Fruit fly (Drosophila melanogaster) whole organism, larva: Measurements from ENCODE around the gene CG6696.

ENCODE experiments used
- noc ChIP-seq: fragments of 200-800 bp; sonication (Bioruptor generic); optimal IDR thresholded peaks from 3 replicates; lab custom pipeline; 2019; ENCODE audit warnings: missing biosample characterization, mild to moderate bottlenecking, missing genetic modification characterization, moderate library complexity

The CG6696 gene

dm6 chrX:18662053-18662452, at the start of gene CG6696:
CG6696 (minus strand) TSS chrX:18662153.
- no peak for TF ChIP-seq noc (tag; lab: Kevin White, UChicago)

dm6 chrX:18709565-18709964, 47.6 kb upstream of the CG6696 start, which contains the start of gene Cyp308a1:
Cyp308a1 (plus strand) TSS chrX:18709865.
- TF ChIP-seq noc (tag; lab: Kevin White, UChicago) = no peak

DNA sequence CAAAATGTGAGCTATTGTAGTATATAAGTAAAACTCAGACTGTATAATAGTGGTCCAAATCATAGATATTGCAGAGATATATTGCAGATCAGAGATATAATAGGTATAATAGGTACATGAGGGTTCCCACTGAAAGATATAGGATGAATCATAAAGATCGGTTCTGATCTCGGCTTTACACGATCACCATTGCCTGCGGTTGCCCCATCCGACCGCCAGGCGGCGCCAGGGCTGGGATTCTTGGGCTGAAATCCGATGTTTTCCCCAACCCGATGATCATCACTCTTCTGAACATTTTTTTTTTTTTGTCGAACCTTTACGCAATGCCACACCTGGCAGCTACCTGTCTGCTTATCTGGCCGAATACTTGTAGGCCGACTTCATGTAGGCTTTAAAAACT, 41.9 kb upstream of the CG6696 start:
- TF ChIP-seq noc (tag; lab: Kevin White, UChicago) = no peak

dm6 chrX:18702245-18702644, 40.3 kb upstream of the CG6696 start:
- no peak for TF ChIP-seq noc (tag; lab: Kevin White, UChicago)

dm6 chrX:18701752-18702151, 39.8 kb upstream of the CG6696 start:
- no peak for TF ChIP-seq noc (tag; lab: Kevin White, UChicago)

dm6 chrX:18700586-18700985, 38.6 kb upstream of the CG6696 start:
- TF ChIP-seq noc (tag; lab: Kevin White, UChicago) = no peak

dm6 chrX:18699268-18700140, 37.6 kb upstream of the CG6696 start:
- no peak for TF ChIP-seq noc (tag; lab: Kevin White, UChicago)

DNA sequence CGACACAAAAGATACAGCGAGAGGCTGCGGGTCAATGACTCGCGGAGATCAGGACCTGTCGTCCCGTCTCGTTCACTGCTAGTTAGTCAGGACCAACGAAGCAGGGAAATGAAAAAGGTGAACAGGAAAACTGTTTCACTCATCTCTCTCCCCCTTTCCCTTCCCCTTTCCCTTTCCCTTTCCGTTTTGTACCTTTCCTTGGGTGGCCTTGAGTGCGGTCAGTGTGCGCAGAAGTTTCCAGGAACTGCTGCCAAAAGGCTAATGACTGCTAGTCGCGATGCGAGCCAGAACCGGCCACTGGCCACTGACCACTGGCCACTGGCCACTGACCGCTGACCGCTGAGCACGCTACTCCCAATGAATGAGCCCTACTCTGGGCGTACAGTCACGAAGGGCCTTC, 33.6 kb upstream of the CG6696 start:
- no peak for TF ChIP-seq noc (tag; lab: Kevin White, UChicago)

dm6 chrX:18692948-18693502, 31.1 kb upstream of the CG6696 start, which contains the start of gene Cyp18a1:
Cyp18a1 (minus strand) TSS chrX:18693042.
- TF ChIP-seq noc (tag; lab: Kevin White, UChicago) = no peak

- no peak for TF ChIP-seq noc (tag; lab: Kevin White, UChicago)
Measured at dm6 chrX:18685726-18686125, 23.8 kb upstream of the CG6696 start, which contains the start of gene phtm. phtm (plus strand) TSS chrX:18685766.

dm6 chrX:18684928-18685327, 23.0 kb upstream of the CG6696 start:
- no peak for TF ChIP-seq noc (tag; lab: Kevin White, UChicago)

DNA sequence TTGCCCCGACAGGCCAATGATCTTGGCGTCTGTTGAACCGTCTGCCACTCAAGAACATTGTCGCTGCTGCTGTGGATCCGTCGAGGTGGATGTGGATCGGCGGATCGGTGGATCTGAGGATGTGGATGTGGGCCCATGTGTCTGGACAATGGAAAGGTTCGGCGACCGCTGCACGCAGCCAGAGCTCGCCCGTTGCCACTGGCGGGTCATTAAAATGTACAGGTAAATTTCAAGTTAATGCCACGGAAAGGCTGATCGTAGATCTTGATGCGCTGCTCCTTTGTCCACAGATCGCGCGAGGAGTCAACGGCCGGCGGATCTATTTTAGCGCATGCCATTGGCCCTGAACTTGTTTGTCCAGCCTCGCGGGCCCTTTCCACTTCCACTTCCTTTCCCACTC, 22.6 kb upstream of the CG6696 start:
- TF ChIP-seq noc (tag; lab: Kevin White, UChicago) = no peak

- no peak for TF ChIP-seq noc (tag; lab: Kevin White, UChicago)
Measured at dm6 chrX:18682815-18683214, 20.9 kb upstream of the CG6696 start.

DNA sequence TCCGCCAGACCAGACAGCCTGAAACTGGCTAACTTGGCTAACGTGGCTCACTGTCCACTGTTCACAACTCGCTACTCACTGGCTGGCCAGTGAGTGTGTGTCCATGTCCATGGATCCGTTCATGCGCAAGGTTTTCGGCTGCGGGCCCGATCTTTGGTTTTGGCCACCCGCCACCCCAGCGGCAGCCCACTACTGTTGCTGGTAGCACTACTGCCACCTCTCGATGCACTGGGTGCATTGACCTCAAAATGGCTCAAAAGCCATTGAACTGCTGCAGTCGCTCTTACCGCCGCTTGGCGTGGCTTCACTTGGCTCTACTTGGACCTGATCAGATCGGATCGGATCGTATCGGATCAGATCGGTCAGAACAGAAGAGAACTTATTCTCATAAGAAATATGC, 19.5 kb upstream of the CG6696 start:
- no peak for TF ChIP-seq noc (tag; lab: Kevin White, UChicago)

DNA sequence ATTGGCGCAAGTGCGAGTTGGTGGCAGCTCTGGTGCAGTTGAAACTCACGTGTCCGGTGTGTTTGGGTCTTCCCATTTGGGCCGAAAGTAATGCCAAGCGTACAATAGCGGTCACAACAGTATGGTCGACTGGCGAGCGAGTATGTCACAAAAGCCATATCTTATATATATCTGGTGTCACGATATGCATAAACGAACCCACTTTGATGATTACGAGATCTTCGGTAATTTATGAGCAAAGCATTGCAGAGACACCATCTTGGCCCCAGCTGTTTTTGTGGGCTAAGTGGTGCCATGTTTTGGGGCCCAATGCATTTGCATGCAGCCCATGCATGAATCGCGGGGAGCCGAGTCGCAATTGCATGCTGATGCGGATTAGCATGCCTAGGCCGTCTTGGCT, 16.9 kb upstream of the CG6696 start:
- no peak for TF ChIP-seq noc (tag; lab: Kevin White, UChicago)

dm6 chrX:18676756-18677155, 14.8 kb upstream of the CG6696 start:
- no peak for TF ChIP-seq noc (tag; lab: Kevin White, UChicago)

DNA sequence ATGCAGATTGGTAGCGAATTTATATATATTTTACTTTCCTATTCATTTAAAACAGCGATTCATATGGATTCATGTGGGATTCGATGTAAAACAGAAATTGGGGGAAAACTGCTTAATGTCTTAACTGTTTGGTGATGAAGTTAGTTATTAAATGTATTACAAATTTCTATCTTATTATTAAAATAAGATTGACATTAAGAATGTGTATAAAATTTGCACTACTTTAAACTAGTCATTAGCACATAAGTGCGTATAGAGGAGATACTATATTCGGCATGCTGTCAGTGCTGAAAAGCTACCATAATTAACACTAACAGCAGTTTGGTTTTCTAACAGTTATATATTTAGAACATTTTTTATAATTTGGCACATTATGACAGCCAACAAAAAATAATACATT, 13.7 kb upstream of the CG6696 start:
- TF ChIP-seq noc (tag; lab: Kevin White, UChicago) = no peak
